Worm (Caenorhabditis elegans): ENCODE measurements around the gene F23H12.5.

DNA sequence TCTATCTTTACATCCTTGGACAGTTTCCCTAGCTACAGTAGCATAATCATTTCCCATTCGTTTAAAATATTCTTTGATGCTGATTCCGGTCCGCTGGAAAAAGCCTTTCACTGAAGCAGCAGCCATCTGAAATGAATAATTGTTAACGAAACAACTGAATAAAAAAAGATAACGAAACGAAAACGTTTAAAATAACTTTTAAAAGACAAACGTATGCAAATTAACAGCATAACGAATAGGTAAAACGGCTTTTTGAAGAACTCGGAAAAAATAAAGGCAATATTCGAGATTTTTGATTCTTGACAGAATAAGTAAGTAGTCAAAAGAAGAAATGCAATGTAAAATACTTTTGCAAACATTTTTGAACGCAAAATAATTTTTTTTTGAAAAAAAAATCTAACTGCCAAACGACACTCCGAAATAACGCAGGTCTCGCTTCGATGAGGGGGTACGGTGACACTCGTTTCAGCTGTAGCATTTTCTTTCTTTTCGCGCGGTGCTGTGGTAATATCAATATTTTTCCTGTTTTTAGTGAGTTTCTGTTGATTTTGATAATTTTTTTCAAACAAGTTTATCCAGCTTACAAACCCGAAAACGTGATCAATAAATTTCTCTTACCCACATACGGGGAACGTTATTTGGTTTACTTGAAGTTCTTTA is 40.4 kb upstream of the F23H12.5 start, which contains the start of the genes R04F11.5 and R04F11.2:
- no peak for TF ChIP-seq ztf-4 (tag; optimal IDR thresholded peaks at IDR 0.05)
- no peak for TF ChIP-seq sup-37 (GFP tag; optimal IDR thresholded peaks at IDR 0.05)
- TF ChIP-seq elt-3 (tag; optimal IDR thresholded peaks at IDR 0.05) = peak in 3 of 6 experiments; percentile 45 to 91 (median 65)
- TF ChIP-seq lir-3 (tag; optimal IDR thresholded peaks at IDR 0.05; ENCODE audit: poor library complexity) = no peak
- peak; percentile 92 for TF ChIP-seq mep-1 (tag; optimal IDR thresholded peaks at IDR 0.05)
- peak in 1 of 2 experiments; percentile 25 for TF ChIP-seq mdl-1 (tag; optimal IDR thresholded peaks at IDR 0.05)
- TF ChIP-seq dpl-1 (GFP tag; optimal IDR thresholded peaks at IDR 0.05) = peak; percentile 80 to 88 (median 82)
- TF ChIP-seq ztf-11 (tag; optimal IDR thresholded peaks at IDR 0.05) = no peak
